Worm (Caenorhabditis elegans) whole organism, L1 larva: ENCODE measurements around the gene srz-54.

ENCODE experiments used
- aly-2 ChIP-seq: fragments of 150-350 bp; optimal IDR thresholded peaks from 2 replicates; lab custom pipeline; 2014; ENCODE audit warnings: missing biosample characterization, missing genetic modification characterization
- ama-1 ChIP-seq: fragments of 150-350 bp; optimal IDR thresholded peaks from 2 replicates; lab custom pipeline; 2014
- ces-1 ChIP-seq: fragments of 150-350 bp; optimal IDR thresholded peaks from 2 replicates; lab custom pipeline; 2014; ENCODE audit warnings: missing biosample characterization, missing genetic modification reagents, missing genetic modification characterization
- egl-27 ChIP-seq, 2 experiments: fragments of 150-350 bp in 1 of 2; sonication (generic microtip); optimal IDR thresholded peaks; 3 replicates each; lab custom pipeline; 2017 to 2018; ENCODE audit warnings: missing biosample characterization in 2 of 2, missing genetic modification characterization in 2 of 2, missing genetic modification reagents in 2 of 2
- lir-3 ChIP-seq: sonication (generic microtip); optimal IDR thresholded peaks from 2 replicates; lab custom pipeline; 2016; ENCODE audit warnings: mild to moderate bottlenecking, missing genetic modification characterization, moderate library complexity, missing compliant biosample characterization; ENCODE audit not compliant: poor library complexity
- lsy-2 ChIP-seq, 2 experiments: fragments of 150-350 bp; optimal IDR thresholded peaks; 2 replicates each; lab custom pipeline; 2014; ENCODE audit warnings: missing biosample characterization in 2 of 2, missing genetic modification characterization in 2 of 2
- nhr-28 ChIP-seq: fragments of 150-350 bp; optimal IDR thresholded peaks from 2 replicates; lab custom pipeline; 2014; ENCODE audit warnings: missing biosample characterization, missing genetic modification characterization
- nhr-47 ChIP-seq: sonication (generic microtip); optimal IDR thresholded peaks from 2 replicates; lab custom pipeline; 2016; ENCODE audit warnings: mild to moderate bottlenecking, missing genetic modification characterization, moderate library complexity, missing compliant biosample characterization
- nhr-71 ChIP-seq: sonication (generic microtip); optimal IDR thresholded peaks from 2 replicates; lab custom pipeline; 2016; ENCODE audit warnings: mild to moderate bottlenecking, missing genetic modification characterization, moderate library complexity, missing compliant biosample characterization
- zag-1 ChIP-seq: fragments of 150-350 bp; optimal IDR thresholded peaks from 2 replicates; lab custom pipeline; 2014; ENCODE audit warnings: missing biosample characterization, missing genetic modification characterization

DNA sequence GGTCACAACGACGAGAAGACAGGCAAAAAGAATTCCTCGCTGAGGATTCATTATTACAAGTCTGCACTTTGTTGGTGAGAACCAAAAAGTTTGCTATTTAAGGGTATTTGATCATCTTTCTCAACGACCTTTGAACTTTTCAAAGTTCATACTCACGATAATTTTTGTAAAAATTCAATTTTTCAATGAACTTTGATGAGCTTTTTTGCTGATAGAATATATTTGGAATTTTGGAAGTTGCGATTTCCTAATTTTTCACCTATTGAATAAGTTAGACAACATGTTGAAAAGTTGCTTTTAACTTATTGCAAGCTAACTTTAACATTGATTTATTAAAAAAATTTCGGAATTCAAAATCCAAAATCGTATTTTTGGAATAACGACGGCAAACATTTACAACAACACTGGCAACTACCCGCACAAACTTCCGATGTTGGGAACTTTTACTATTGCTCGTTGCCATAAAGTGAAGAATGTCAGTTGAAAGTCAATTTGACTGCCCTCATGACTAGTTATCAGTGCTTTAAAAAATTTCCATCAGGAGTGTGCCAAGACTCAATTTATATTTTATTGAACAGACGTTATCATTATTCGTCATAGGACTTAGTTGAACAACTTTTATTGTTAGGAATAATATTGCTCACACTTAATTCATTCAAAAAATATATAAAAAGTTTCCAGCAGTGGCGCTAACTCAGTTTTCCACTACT is 42.3 kb downstream of the srz-54 start, which contains the start of the genes F49H6.8 and F49H6.5:
- TF ChIP-seq egl-27 (tag; optimal IDR thresholded peaks at IDR 0.05; lab: Kevin White, UChicago) (no peak), lsy-2 (tag; optimal IDR thresholded peaks at IDR 0.05; lab: Kevin White, UChicago) (no peak), ces-1 (no peak), aly-2 (no peak), ama-1 (lab: Kevin White, UChicago) (no peak), lir-3 (tag; lab: Kevin White, UChicago) (no peak), nhr-47 (tag; lab: Kevin White, UChicago) (no peak), nhr-71 (tag; lab: Kevin White, UChicago) (no peak), nhr-28 (tag; lab: Kevin White, UChicago) (no peak), zag-1 (tag; lab: Kevin White, UChicago) (no peak)
